Fruit fly (Drosophila melanogaster) whole organism, adult: ENCODE results near the gene Sgs5bis.

ENCODE experiments used
- CG33017 ChIP-seq: fragments of 200-800 bp; sonication (Bioruptor generic); optimal IDR thresholded peaks from 2 replicates; lab custom pipeline; 2018; ENCODE audit warnings: missing biosample characterization, mild to moderate bottlenecking, missing genetic modification characterization, moderate library complexity
- CG7101 ChIP-seq: fragments of 200-800 bp; sonication (Bioruptor generic); optimal IDR thresholded peaks from 2 replicates; lab custom pipeline; 2018; ENCODE audit warnings: missing biosample characterization, mild to moderate bottlenecking, missing genetic modification characterization, moderate library complexity

DNA sequence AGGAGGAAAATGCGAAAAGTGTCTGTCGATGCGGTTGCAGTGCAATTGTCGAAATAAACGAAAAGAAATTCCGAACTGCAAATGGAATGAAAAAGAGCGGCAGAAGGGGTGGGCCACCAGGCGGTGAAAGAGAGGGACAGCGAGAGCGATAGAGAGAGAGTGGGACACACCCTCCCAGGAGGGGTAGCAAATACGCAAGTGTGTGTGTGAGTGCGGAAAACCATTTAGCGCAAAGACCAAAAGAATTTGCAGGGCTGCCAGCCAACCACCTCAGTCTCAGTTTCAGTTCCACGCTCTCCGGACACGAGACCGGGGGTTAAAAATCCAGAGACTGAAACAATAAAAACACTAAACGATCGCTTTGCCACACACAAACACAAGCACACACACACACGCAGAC is 35.6 kb upstream of the Sgs5bis start, which contains the start of gene Hmx:
- TF ChIP-seq CG7101 (tag; lab: Kevin White, UChicago) (no peak), CG33017 (tag; lab: Kevin White, UChicago) (no peak)
